Worm (Caenorhabditis elegans): ENCODE data around the gene F36F12.1.

- no peak for TF ChIP-seq unc-55 (GFP tag; optimal IDR thresholded peaks at IDR 0.05)
- no peak for TF ChIP-seq ceh-24 (tag; optimal IDR thresholded peaks at IDR 0.05)
- no peak for TF ChIP-seq mec-3 (tag; optimal IDR thresholded peaks at IDR 0.05; ENCODE audit: borderline replicate concordance)
- no peak for TF ChIP-seq fkh-10 (GFP tag; optimal IDR thresholded peaks at IDR 0.05)
- no peak for TF ChIP-seq nhr-11 (tag; optimal IDR thresholded peaks at IDR 0.05)
- TF ChIP-seq ets-4 (tag; optimal IDR thresholded peaks at IDR 0.05) = no peak
- no peak for TF ChIP-seq ceh-48 (tag; optimal IDR thresholded peaks at IDR 0.05)
- TF ChIP-seq ceh-9 (tag; optimal IDR thresholded peaks at IDR 0.05) = no peak
- no peak for TF ChIP-seq dve-1 (tag; optimal IDR thresholded peaks at IDR 0.05)
- TF ChIP-seq tbx-2 (tag; optimal IDR thresholded peaks at IDR 0.05) = no peak
- no peak for TF ChIP-seq sox-2 (GFP tag; IDR thresholded peaks at IDR 0.05)
- no peak for TF ChIP-seq ama-1 (optimal IDR thresholded peaks at IDR 0.05)
- no peak for TF ChIP-seq sox-4 (tag; optimal IDR thresholded peaks at IDR 0.05)
Observed at ce11 chrV:2121910-2122362, 18.9 kb upstream of the F36F12.1 start, which contains the start of gene F22F7.8.
